Worm (Caenorhabditis elegans): ENCODE results near the gene B0281.5.

The B0281.5 gene

DNA sequence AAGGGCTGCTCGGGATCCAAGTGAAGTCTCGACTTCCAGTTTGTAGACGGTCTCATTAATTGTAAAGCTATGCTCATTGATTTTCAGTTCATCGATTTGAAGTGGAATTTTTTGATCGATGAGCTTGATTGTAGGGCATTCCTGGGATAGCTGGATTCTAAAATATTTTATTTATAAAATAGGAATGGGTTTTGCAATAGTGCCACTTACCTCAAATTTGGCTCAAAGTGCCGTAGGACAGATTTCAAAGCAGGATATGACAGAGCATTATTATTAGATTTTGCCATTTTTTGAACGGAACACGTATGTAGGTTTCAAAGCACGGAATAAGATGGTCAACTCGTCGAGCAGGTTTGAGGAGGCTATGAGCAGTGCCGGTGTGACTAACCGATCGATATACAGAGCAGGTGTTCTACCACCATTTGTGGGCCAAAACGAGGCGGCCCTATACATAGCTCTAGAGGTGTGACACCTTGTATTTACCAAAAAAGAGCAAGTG, 4.9 kb downstream of the B0281.5 start, which contains the start of gene fbxc-25:
Gene fbxc-25 (minus strand): TSS at position 449 of the 499 bp plus-strand sequence.
- TF ChIP-seq aha-1 (tag): peak; percentile 91
- peak in 1 of 2 experiments; percentile 65 for TF ChIP-seq unc-62 (GFP tag; optimal IDR thresholded peaks at IDR 0.05 in 1 of 2)
- no peak for TF ChIP-seq unc-62 (tag; optimal IDR thresholded peaks at IDR 0.05)
- no peak for TF ChIP-seq F44E2.7 (GFP tag; IDR thresholded peaks at IDR 0.05)
- no peak for TF ChIP-seq mxl-2 (GFP tag; conservative IDR thresholded peaks at IDR 0.05)

DNA sequence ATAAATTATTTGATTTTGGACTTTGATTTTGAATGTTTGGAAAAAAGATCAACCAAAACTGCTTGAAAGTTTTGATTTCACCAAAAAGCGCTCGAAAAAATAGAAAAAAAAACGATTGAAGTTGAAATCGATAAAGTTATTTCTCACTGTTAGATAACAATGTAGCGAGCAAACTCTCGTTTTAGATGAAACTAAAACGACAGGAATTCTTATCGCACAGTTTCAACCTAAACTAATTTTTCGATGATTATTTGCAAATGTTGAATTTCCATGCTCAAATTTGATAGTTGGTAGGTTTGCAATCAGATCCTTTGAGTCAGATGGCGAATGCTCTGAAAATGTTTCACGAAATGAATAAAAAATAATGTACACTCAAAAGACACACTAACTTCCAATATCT, 8.2 kb downstream of the B0281.5 start:
- no peak for TF ChIP-seq sdz-12 (GFP tag; optimal IDR thresholded peaks at IDR 0.05)
- no peak for TF ChIP-seq aly-2 (tag; optimal IDR thresholded peaks at IDR 0.05)
- TF ChIP-seq unc-62 (GFP tag; optimal IDR thresholded peaks at IDR 0.05 in 1 of 2): peak in 1 of 2 experiments; percentile 6
- TF ChIP-seq unc-62 (tag; optimal IDR thresholded peaks at IDR 0.05): no peak
- TF ChIP-seq nhr-41 (GFP tag; IDR thresholded peaks at IDR 0.05): no peak
- no peak for TF ChIP-seq lin-13 (GFP tag; optimal IDR thresholded peaks at IDR 0.05)
- peak; percentile 73 for TF ChIP-seq pqm-1 (tag; optimal IDR thresholded peaks at IDR 0.05)

DNA sequence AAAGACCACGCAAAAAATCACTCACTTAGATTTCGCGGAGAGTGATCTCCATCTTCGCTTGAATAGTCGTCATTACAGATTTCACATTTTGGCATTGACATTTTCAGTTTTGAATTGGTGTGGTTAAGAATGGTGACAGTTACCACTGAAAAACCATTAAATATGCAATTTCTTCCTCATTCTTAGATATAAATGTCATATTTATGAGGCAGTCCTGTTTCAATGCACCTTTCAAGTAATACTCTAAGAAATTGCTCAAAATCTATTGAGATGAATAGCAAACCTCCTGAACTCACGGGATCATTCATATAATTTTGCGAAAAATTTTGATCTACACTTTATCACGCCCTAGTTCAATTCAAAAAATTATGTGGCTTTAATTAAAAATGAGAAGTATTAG, 8.7 kb downstream of the B0281.5 start, which contains the start of gene K09F6.7:
Gene K09F6.7 (minus strand): TSS at position 101 of the 400 bp plus-strand sequence.
- TF ChIP-seq Y75B8A.6 (GFP tag; IDR thresholded peaks at IDR 0.05) (no peak), nhr-48 (tag; optimal IDR thresholded peaks at IDR 0.05) (no peak), jun-1 (tag; optimal IDR thresholded peaks at IDR 0.05) (no peak), cey-2 (tag; optimal IDR thresholded peaks at IDR 0.05; ENCODE audit: borderline replicate concordance, insufficient read depth) (no peak), zip-11 (GFP tag; IDR thresholded peaks at IDR 0.05) (no peak), F37D6.2 (tag; optimal IDR thresholded peaks at IDR 0.05) (no peak), daf-19 (GFP tag; conservative IDR thresholded peaks at IDR 0.05) (no peak), skn-1 (tag; optimal IDR thresholded peaks at IDR 0.05) (no peak), daf-8 (GFP tag; IDR thresholded peaks at IDR 0.05) (no peak), egl-43 (GFP tag; IDR thresholded peaks at IDR 0.05) (no peak), nhr-77 (tag; optimal IDR thresholded peaks at IDR 0.05) (no peak), tag-97 (GFP tag; IDR thresholded peaks at IDR 0.05) (no peak), mep-1 (tag; optimal IDR thresholded peaks at IDR 0.05) (no peak), spr-1 (tag; optimal IDR thresholded peaks at IDR 0.05) (no peak), nhr-11 (tag; optimal IDR thresholded peaks at IDR 0.05) (no peak), dmd-9 (GFP tag; IDR thresholded peaks at IDR 0.05) (no peak), saeg-2 (GFP tag; IDR thresholded peaks at IDR 0.05) (no peak), zfp-2 (tag; optimal IDR thresholded peaks at IDR 0.05) (no peak)

DNA sequence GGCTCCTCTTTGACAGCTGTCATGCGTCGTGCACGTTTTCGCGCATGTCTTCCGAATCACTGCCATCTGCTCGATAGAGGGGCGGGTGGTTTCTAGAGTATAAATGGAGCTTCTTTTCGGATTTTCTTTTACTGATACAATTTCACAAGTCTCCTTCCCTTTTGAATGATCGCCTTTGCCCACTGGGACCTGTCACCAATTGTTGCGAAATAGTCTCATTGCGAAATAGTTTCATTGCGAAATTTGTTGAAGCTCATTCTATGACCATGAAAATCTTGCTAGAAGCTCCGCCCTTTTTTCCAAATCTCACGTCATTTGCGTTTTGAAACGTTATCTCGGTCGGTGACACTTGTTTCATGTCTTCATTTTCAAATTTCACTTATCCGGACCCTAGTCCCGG, 11.3 kb downstream of the B0281.5 start:
- TF ChIP-seq unc-62 (GFP tag; optimal IDR thresholded peaks at IDR 0.05 in 1 of 2): peak in 1 of 2 experiments; percentile 95
- no peak for TF ChIP-seq unc-62 (tag; optimal IDR thresholded peaks at IDR 0.05)
- peak; percentile 22 for TF ChIP-seq nhr-11 (tag; optimal IDR thresholded peaks at IDR 0.05)
- TF ChIP-seq ZK546.5 (tag; optimal IDR thresholded peaks at IDR 0.05): no peak
- TF ChIP-seq hif-1 (tag; optimal IDR thresholded peaks at IDR 0.05): peak in 1 of 2 experiments; percentile 16
- TF ChIP-seq ceh-62 (tag; optimal IDR thresholded peaks at IDR 0.05): no peak
- peak; percentile 55; the same call in 1 of the 2 replicates for TF ChIP-seq vab-7 (GFP tag; IDR thresholded peaks at IDR 0.05)
- TF ChIP-seq ceh-20 (GFP tag; IDR thresholded peaks at IDR 0.05): peak; percentile 72; the same call in 1 of the 2 replicates

DNA sequence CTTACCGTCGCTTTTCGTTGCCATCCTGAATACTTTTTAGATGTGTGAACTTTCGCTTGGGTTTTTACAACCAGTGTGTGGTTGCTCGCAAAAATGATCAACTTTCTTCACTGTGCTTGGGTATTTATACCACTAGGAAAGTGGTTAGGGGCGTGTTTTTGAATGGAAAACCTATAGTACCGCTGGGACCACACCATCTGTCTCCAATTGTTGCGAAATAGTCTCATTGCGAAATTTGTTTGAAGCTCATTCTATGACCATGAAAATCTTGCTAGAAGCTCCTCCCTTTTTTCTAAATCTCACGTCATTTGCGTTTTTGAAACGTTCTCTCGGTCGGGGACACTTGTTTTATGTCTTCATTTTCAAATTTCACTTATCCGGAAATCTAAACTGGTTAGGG, 12.0 kb downstream of the B0281.5 start, which contains the start of the genes K09F6.10 and K09F6.13:
Gene K09F6.10 (minus strand): TSS at position 86 of the 400 bp plus-strand sequence.
Gene K09F6.13 (plus strand): TSS at position 317 of the 400 bp plus-strand sequence.
- no peak for TF ChIP-seq nhr-10 (tag; optimal IDR thresholded peaks at IDR 0.05)
- no peak for TF ChIP-seq ceh-62 (tag; optimal IDR thresholded peaks at IDR 0.05)
- TF ChIP-seq hlh-30 (tag; optimal IDR thresholded peaks at IDR 0.05; ENCODE audit: insufficient read depth): no peak
- TF ChIP-seq gei-8 (GFP tag; optimal IDR thresholded peaks at IDR 0.05): no peak
- TF ChIP-seq jun-1 (tag; optimal IDR thresholded peaks at IDR 0.05): no peak
- TF ChIP-seq F26F4.8 (GFP tag; conservative IDR thresholded peaks at IDR 0.05): no peak
- no peak for TF ChIP-seq ceh-28 (tag; optimal IDR thresholded peaks at IDR 0.05)
- TF ChIP-seq madf-5 (GFP tag; IDR thresholded peaks at IDR 0.05): no peak
- TF ChIP-seq mxl-2 (GFP tag; conservative IDR thresholded peaks at IDR 0.05): no peak
- no peak for TF ChIP-seq F44E2.7 (GFP tag; IDR thresholded peaks at IDR 0.05)
- no peak for TF ChIP-seq mdt-29 (GFP tag; IDR thresholded peaks at IDR 0.05)

Data from whole organism, L4 larva.